Fruit fly (Drosophila melanogaster) whole organism, embryonic: ENCODE data around the gene CG14420.

Experiments used
- Abd-B ChIP-seq: fragments of 200-800 bp; sonication (Bioruptor generic); optimal IDR thresholded peaks from 2 replicates; lab custom pipeline; 2018; ENCODE audit warnings: missing biosample characterization, mild to moderate bottlenecking, missing genetic modification characterization, moderate library complexity
- Aef1 ChIP-seq: fragments of 200-800 bp; sonication (Bioruptor generic); IDR thresholded peaks from 3 replicates; pipeline ENCODE4 v1.3.6; 2022; ENCODE audit warnings: missing biosample characterization, missing genetic modification characterization
- CG10209 ChIP-seq: fragments of 200-800 bp; sonication (Bioruptor generic); optimal IDR thresholded peaks from 3 replicates; lab custom pipeline; 2017; ENCODE audit warnings: missing biosample characterization, mild to moderate bottlenecking, missing genetic modification characterization, missing genetic modification reagents
- CG1024 ChIP-seq: fragments of 200-800 bp; sonication (Bioruptor generic); IDR thresholded peaks from 2 replicates; pipeline ENCODE4 v1.3.6; 2022; ENCODE audit warnings: missing biosample characterization, missing genetic modification characterization
- CG11696 ChIP-seq: fragments of 200-800 bp; sonication (Bioruptor generic); IDR thresholded peaks from 2 replicates; pipeline ENCODE4 v1.3.6; 2022; ENCODE audit warnings: missing biosample characterization, missing genetic modification characterization
- CG12744 ChIP-seq: fragments of 200-800 bp; sonication (Bioruptor generic); optimal IDR thresholded peaks from 2 replicates; lab custom pipeline; 2016; ENCODE audit warnings: missing biosample characterization, missing genetic modification characterization
- CG15011 ChIP-seq: fragments of 200-800 bp; sonication (Bioruptor generic); optimal IDR thresholded peaks from 3 replicates; lab custom pipeline; 2018; ENCODE audit warnings: missing biosample characterization, mild to moderate bottlenecking, missing genetic modification characterization
- CG18011 ChIP-seq: fragments of 200-800 bp; sonication (Bioruptor generic); optimal IDR thresholded peaks from 2 replicates; lab custom pipeline; 2017; ENCODE audit warnings: missing biosample characterization, missing genetic modification characterization, mild to moderate bottlenecking, moderate library complexity, missing genotype
- CG1832 ChIP-seq: fragments of 200-800 bp; sonication (Bioruptor generic); optimal IDR thresholded peaks from 2 replicates; lab custom pipeline; 2017; ENCODE audit warnings: missing biosample characterization, mild to moderate bottlenecking, missing genetic modification characterization, inconsistent platforms
- CG2875 ChIP-seq: fragments of 200-800 bp; sonication (Bioruptor generic); optimal IDR thresholded peaks from 2 replicates; lab custom pipeline; 2017; ENCODE audit warnings: missing biosample characterization, mild to moderate bottlenecking, missing genetic modification characterization, missing genetic modification reagents
- CG3065 ChIP-seq: fragments of 200-800 bp; sonication (Bioruptor generic); optimal IDR thresholded peaks from 2 replicates; lab custom pipeline; 2016; ENCODE audit warnings: missing biosample characterization, missing genetic modification characterization
- CG32532 ChIP-seq: fragments of 200-800 bp; sonication (Bioruptor generic); IDR thresholded peaks from 2 replicates; pipeline ENCODE4 v1.3.6; 2022; ENCODE audit warnings: missing biosample characterization, missing genetic modification characterization
- CG33213 ChIP-seq: fragments of 200-800 bp; sonication (Bioruptor generic); optimal IDR thresholded peaks from 3 replicates; lab custom pipeline; 2016; ENCODE audit warnings: missing biosample characterization, missing genetic modification characterization
- CG4328 ChIP-seq: fragments of 200-800 bp; sonication (Bioruptor generic); optimal IDR thresholded peaks from 3 replicates; lab custom pipeline; 2017; ENCODE audit warnings: missing biosample characterization, missing genetic modification reagents, missing genetic modification characterization
- CG6689 ChIP-seq: fragments of 200-800 bp; sonication (Bioruptor generic); IDR thresholded peaks from 2 replicates; pipeline ENCODE4 v1.3.6; 2022; ENCODE audit warnings: missing biosample characterization, missing genetic modification characterization
- CG6791 ChIP-seq: fragments of 200-800 bp; sonication (Bioruptor generic); IDR thresholded peaks from 3 replicates; pipeline ENCODE4 v1.3.6; 2022; ENCODE audit warnings: missing biosample characterization, missing genetic modification characterization; ENCODE audit not compliant: partially characterized antibody
- CG8290 ChIP-seq, 3 experiments: fragments of 200-800 bp; sonication (Bioruptor generic); optimal IDR thresholded peaks; 2 replicates each; lab custom pipeline; 2016 to 2019; ENCODE audit warnings: missing biosample characterization in 3 of 3, missing genetic modification characterization in 3 of 3, mild to moderate bottlenecking in 2 of 3, moderate library complexity in 1 of 3
- CTCF ChIP-seq: fragments of 200-800 bp; sonication (Bioruptor generic); optimal IDR thresholded peaks from 2 replicates; lab custom pipeline; 2017; ENCODE audit warnings: missing biosample characterization, mild to moderate bottlenecking, missing genetic modification characterization, moderate library complexity
- D19A ChIP-seq: fragments of 200-800 bp; optimal IDR thresholded peaks from 3 replicates; lab custom pipeline; 2019; ENCODE audit warnings: missing biosample characterization, mild to moderate bottlenecking, missing genetic modification characterization, moderate library complexity
- Dip2 ChIP-seq: fragments of 200-800 bp; sonication (Bioruptor generic); IDR thresholded peaks from 2 replicates; pipeline ENCODE4 v1.3.6; 2022; ENCODE audit warnings: missing biosample characterization, missing genetic modification characterization
- Ets65A ChIP-seq: fragments of 200-800 bp; sonication (Bioruptor generic); peaks from one replicate; lab custom pipeline; 2016; ENCODE audit warnings: missing biosample characterization, missing genetic modification characterization
- Gsc ChIP-seq: fragments of 200-800 bp; sonication (Bioruptor generic); IDR thresholded peaks from 2 replicates; pipeline ENCODE4 v1.3.6; 2022; ENCODE audit warnings: missing biosample characterization, missing genetic modification characterization
- Gug ChIP-seq: fragments of 200-800 bp; sonication (Bioruptor generic); IDR thresholded peaks from 4 replicates; pipeline ENCODE4 v1.3.6; 2022; ENCODE audit warnings: missing biosample characterization, missing genetic modification characterization
- HHEX ChIP-seq: fragments of 200-800 bp; sonication (Bioruptor generic); optimal IDR thresholded peaks from 3 replicates; lab custom pipeline; 2017; ENCODE audit warnings: missing biosample characterization, mild to moderate bottlenecking, missing genetic modification characterization, missing genetic modification reagents
- HLH3B ChIP-seq: fragments of 200-800 bp; sonication (Bioruptor generic); IDR thresholded peaks from 2 replicates; pipeline ENCODE4 v1.3.6; 2022; ENCODE audit warnings: missing biosample characterization, missing genetic modification characterization
- HLH54F ChIP-seq: fragments of 200-800 bp; sonication (Bioruptor generic); optimal IDR thresholded peaks from 3 replicates; lab custom pipeline; 2016; ENCODE audit warnings: missing biosample characterization, missing genetic modification characterization
- Med ChIP-seq: fragments of 200-800 bp; sonication (Bioruptor generic); peaks from one replicate; lab custom pipeline; 2016; ENCODE audit warnings: missing biosample characterization, missing genetic modification characterization, mild to moderate bottlenecking, inconsistent platforms, moderate library complexity
- NC2β ChIP-seq: fragments of 200-800 bp; sonication (Bioruptor generic); optimal IDR thresholded peaks from 2 replicates; lab custom pipeline; 2016; ENCODE audit warnings: missing biosample characterization, missing genetic modification characterization
- Nf-YB ChIP-seq: fragments of 200-800 bp; sonication (Bioruptor generic); optimal IDR thresholded peaks from 3 replicates; lab custom pipeline; 2019; ENCODE audit warnings: missing biosample characterization, mild to moderate bottlenecking, missing genetic modification characterization, moderate library complexity
- Oaz ChIP-seq: fragments of 200-800 bp; sonication (Bioruptor generic); IDR thresholded peaks from 2 replicates; pipeline ENCODE4 v1.3.6; 2022; ENCODE audit warnings: missing biosample characterization, missing genetic modification characterization
- Oli ChIP-seq: fragments of 200-800 bp; sonication (Bioruptor generic); optimal IDR thresholded peaks from 2 replicates; lab custom pipeline; 2018; ENCODE audit warnings: missing biosample characterization, mild to moderate bottlenecking, missing genetic modification characterization, moderate library complexity
- Ravus ChIP-seq: fragments of 200-800 bp; sonication (Bioruptor generic); IDR thresholded peaks from 2 replicates; pipeline ENCODE4 v1.3.6; 2022; ENCODE audit warnings: missing biosample characterization, missing genetic modification characterization
- Six4 ChIP-seq: fragments of 200-800 bp; sonication (Bioruptor generic); optimal IDR thresholded peaks from 2 replicates; lab custom pipeline; 2016; ENCODE audit warnings: missing biosample characterization, missing genetic modification characterization
- Sox102F ChIP-seq: fragments of 200-800 bp; sonication (Bioruptor generic); optimal IDR thresholded peaks from 2 replicates; lab custom pipeline; 2018; ENCODE audit warnings: missing biosample characterization, mild to moderate bottlenecking, missing genetic modification characterization, moderate library complexity
- Sry-β ChIP-seq: fragments of 200-800 bp; sonication (Bioruptor generic); optimal IDR thresholded peaks from 2 replicates; lab custom pipeline; 2018; ENCODE audit warnings: missing biosample characterization, mild to moderate bottlenecking, missing genetic modification characterization, moderate library complexity
- Xbp1 ChIP-seq: fragments of 200-800 bp; sonication (Bioruptor generic); optimal IDR thresholded peaks from 3 replicates; lab custom pipeline; 2016; ENCODE audit warnings: missing biosample characterization, mild to moderate bottlenecking, missing genetic modification characterization
- az2 ChIP-seq: fragments of 200-800 bp; sonication (Bioruptor generic); optimal IDR thresholded peaks from 3 replicates; lab custom pipeline; 2016; ENCODE audit warnings: missing biosample characterization, missing genetic modification characterization
- bcd ChIP-seq: fragments of 200-800 bp; sonication (Bioruptor generic); optimal IDR thresholded peaks from 2 replicates; lab custom pipeline; 2017; ENCODE audit warnings: missing biosample characterization, mild to moderate bottlenecking, missing genetic modification characterization
- cad ChIP-seq: fragments of >200 bp; optimal IDR thresholded peaks from 2 replicates; lab custom pipeline; 2017; ENCODE audit warnings: missing biosample characterization, missing genetic modification characterization
- chinmo ChIP-seq: fragments of 200-800 bp; sonication (Bioruptor generic); IDR thresholded peaks from 4 replicates; pipeline ENCODE4 v1.3.6; 2022; ENCODE audit warnings: missing biosample characterization, missing genetic modification characterization; ENCODE audit not compliant: partially characterized antibody
- danr ChIP-seq: fragments of 200-800 bp; sonication (Bioruptor generic); IDR thresholded peaks from 2 replicates; pipeline ENCODE4 v1.3.6; 2022; ENCODE audit warnings: missing biosample characterization, missing genetic modification characterization
- dpn ChIP-seq, 2 experiments: fragments of 200-800 bp; sonication (Bioruptor generic); optimal IDR thresholded peaks; 3 replicates each; lab custom pipeline; 2016; ENCODE audit warnings: missing biosample characterization in 2 of 2, missing genetic modification characterization in 2 of 2
- dysf ChIP-seq: fragments of 200-800 bp; sonication (Bioruptor generic); IDR thresholded peaks from 3 replicates; pipeline ENCODE4 v1.3.6; 2022; ENCODE audit warnings: missing biosample characterization, missing genetic modification characterization
- gfzf ChIP-seq: fragments of 200-800 bp; sonication (Bioruptor generic); optimal IDR thresholded peaks from 2 replicates; lab custom pipeline; 2016; ENCODE audit warnings: missing biosample characterization, mild to moderate bottlenecking, missing genetic modification characterization, moderate library complexity
- hkb ChIP-seq, 2 experiments: fragments of 200-800 bp in 1 of 2; fragments of >200 bp in 1 of 2; sonication (Bioruptor generic) in 1 of 2; IDR thresholded peaks in 1 of 2; optimal IDR thresholded peaks in 1 of 2; 2 replicates each; pipeline versions ENCODE4 v1.3.6 to Lab custom; 2017 to 2022; ENCODE audit warnings: missing biosample characterization in 1 of 2, missing genetic modification characterization in 1 of 2
- kah ChIP-seq: fragments of 200-800 bp; sonication (Bioruptor generic); optimal IDR thresholded peaks from 2 replicates; lab custom pipeline; 2018; ENCODE audit warnings: missing biosample characterization, mild to moderate bottlenecking, missing genetic modification characterization
- lilli ChIP-seq: fragments of 200-800 bp; sonication (Bioruptor generic); optimal IDR thresholded peaks from 3 replicates; lab custom pipeline; 2016; ENCODE audit warnings: missing biosample characterization, missing genetic modification characterization
- phol ChIP-seq: fragments of 200-800 bp; sonication (Bioruptor generic); optimal IDR thresholded peaks from 3 replicates; lab custom pipeline; 2018; ENCODE audit warnings: missing biosample characterization, mild to moderate bottlenecking, missing genetic modification characterization, moderate library complexity
- psq ChIP-seq: fragments of 200-800 bp; sonication (Bioruptor generic); optimal IDR thresholded peaks from 2 replicates; lab custom pipeline; 2017; ENCODE audit warnings: missing biosample characterization, missing genetic modification characterization
- sim ChIP-seq: fragments of 200-800 bp; sonication (Bioruptor generic); IDR thresholded peaks from 2 replicates; pipeline ENCODE4 v1.3.6; 2022; ENCODE audit warnings: missing biosample characterization, missing genetic modification characterization
- stwl ChIP-seq: fragments of 200-800 bp; sonication (Bioruptor generic); optimal IDR thresholded peaks from 3 replicates; lab custom pipeline; 2018; ENCODE audit warnings: missing biosample characterization, mild to moderate bottlenecking, missing genetic modification characterization, moderate library complexity
- usp ChIP-seq: fragments of >200 bp; optimal IDR thresholded peaks from 2 replicates; lab custom pipeline; 2017; ENCODE audit warnings: missing biosample characterization, missing genetic modification characterization

The CG14420 gene

dm6 chrX:2912581-2912980 lies 26.1 kb upstream of the CG14420 start (continued):
- TF ChIP-seq NC2β (GFP tag; lab: Kevin White, UChicago) (no peak), CTCF (GFP tag; lab: Kevin White, UChicago) (no peak), chinmo (no peak), Xbp1 (no peak), Dip2 (no peak), CG11696 (GFP tag; lab: Robert Waterston, UW) (no peak), CG1832 (GFP tag; lab: Kevin White, UChicago) (no peak), lilli (GFP tag; lab: Kevin White, UChicago) (peak; percentile 5), HLH54F (GFP tag; lab: Kevin White, UChicago) (no peak), Ets65A (no peak), danr (GFP tag; lab: Robert Waterston, UW) (no peak), kah (GFP tag; lab: Kevin White, UChicago) (no peak), CG6689 (GFP tag; lab: Robert Waterston, UW) (0 out of 2 replicates have a peak, but pooled peaks have one; percentile 19), CG10209 (GFP tag; lab: Kevin White, UChicago) (no peak), stwl (tag; lab: Kevin White, UChicago) (no peak), Six4 (GFP tag; lab: Kevin White, UChicago) (no peak), usp (GFP tag; lab: Kevin White, UChicago) (no peak), HLH3B (GFP tag; lab: Robert Waterston, UW) (no peak), CG12744 (no peak), dysf (GFP tag; lab: Robert Waterston, UW) (no peak), Gug (GFP tag; lab: Robert Waterston, UW) (no peak), Nf-YB (GFP tag; lab: Kevin White, UChicago) (no peak), dpn (GFP tag; optimal IDR thresholded peaks at IDR 0.05; lab: Kevin White, UChicago) (no peak), CG1024 (no peak), az2 (GFP tag; lab: Kevin White, UChicago) (no peak), phol (tag; lab: Kevin White, UChicago) (peak; percentile 20), sim (GFP tag; lab: Robert Waterston, UW) (no peak), Sry-β (GFP tag; lab: Kevin White, UChicago) (no peak), bcd (no peak), cad (GFP tag; lab: Kevin White, UChicago) (no peak), CG32532 (GFP tag; lab: Robert Waterston, UW) (no peak), CG18011 (GFP tag; lab: Kevin White, UChicago) (no peak), Oli (tag; lab: Kevin White, UChicago) (peak; percentile 36), Sox102F (GFP tag; lab: Kevin White, UChicago) (peak; percentile 29), CG3065 (GFP tag; lab: Kevin White, UChicago) (no peak), Aef1 (GFP tag; lab: Robert Waterston, UW) (no peak), CG8290 (GFP tag; optimal IDR thresholded peaks at IDR 0.05; lab: Kevin White, UChicago) (no peak), CG8290 (tag; optimal IDR thresholded peaks at IDR 0.05; lab: Kevin White, UChicago) (no peak), CG6791 (GFP tag; lab: Robert Waterston, UW) (no peak), psq (GFP tag; lab: Kevin White, UChicago) (no peak), Abd-B (GFP tag; lab: Kevin White, UChicago) (no peak), Med (GFP tag; lab: Kevin White, UChicago) (peak; percentile 29), D19A (no peak), hkb (optimal IDR thresholded peaks at IDR 0.05; lab: Kevin White, UChicago) (no peak), hkb (GFP tag; IDR thresholded peaks at IDR 0.05; lab: Robert Waterston, UW) (no peak), CG15011 (no peak), Gsc (GFP tag; lab: Robert Waterston, UW) (no peak), Ravus (no peak), HHEX (no peak), CG2875 (GFP tag; lab: Kevin White, UChicago) (no peak), gfzf (GFP tag; lab: Kevin White, UChicago) (no peak), CG33213 (GFP tag; lab: Kevin White, UChicago) (no peak), Oaz (GFP tag; lab: Robert Waterston, UW) (0 out of 2 replicates have a peak, but pooled peaks have one; percentile 6), CG4328 (GFP tag; lab: Kevin White, UChicago) (no peak)
